Fruit fly (Drosophila melanogaster) whole organism, embryonic: ENCODE data around the gene ab.
A peak's percentile ranks its signal among the peaks of the same experiment; 100 is the strongest.

Experiments
- Ada2b ChIP-seq: fragments of 200-800 bp; sonication (Bioruptor generic); IDR thresholded peaks from 2 replicates; pipeline ENCODE4 v1.3.6; 2022; ENCODE audit warnings: missing biosample characterization, missing genetic modification characterization
- CG11247 ChIP-seq: fragments of 200-800 bp; sonication (Bioruptor generic); IDR thresholded peaks from 2 replicates; pipeline ENCODE4 v1.3.6; 2022; ENCODE audit warnings: missing biosample characterization, missing genetic modification characterization
- CG12219 ChIP-seq: fragments of 200-800 bp; sonication (Bioruptor generic); optimal IDR thresholded peaks from 3 replicates; lab custom pipeline; 2018; ENCODE audit warnings: missing biosample characterization, mild to moderate bottlenecking, missing genetic modification characterization
- CG14667 ChIP-seq: fragments of 200-800 bp; sonication (Bioruptor generic); IDR thresholded peaks from 2 replicates; pipeline ENCODE4 v1.3.6; 2022; ENCODE audit warnings: missing biosample characterization, missing genetic modification characterization
- CG17385 ChIP-seq: fragments of 200-800 bp; sonication (Bioruptor generic); optimal IDR thresholded peaks from 3 replicates; lab custom pipeline; 2018; ENCODE audit warnings: missing biosample characterization, mild to moderate bottlenecking, missing genetic modification characterization
- CG17912 ChIP-seq: fragments of 200-800 bp; sonication (Bioruptor generic); optimal IDR thresholded peaks from 2 replicates; lab custom pipeline; 2018; ENCODE audit warnings: missing biosample characterization, mild to moderate bottlenecking, missing genetic modification characterization
- CG1832 ChIP-seq: fragments of 200-800 bp; sonication (Bioruptor generic); optimal IDR thresholded peaks from 2 replicates; lab custom pipeline; 2017; ENCODE audit warnings: missing biosample characterization, mild to moderate bottlenecking, missing genetic modification characterization, inconsistent platforms
- CG30403 ChIP-seq: fragments of 200-800 bp; sonication (Bioruptor generic); optimal IDR thresholded peaks from 3 replicates; lab custom pipeline; 2016; ENCODE audit warnings: missing biosample characterization, missing genetic modification characterization
- CG31224 ChIP-seq: fragments of 200-800 bp; sonication (Bioruptor generic); IDR thresholded peaks from 2 replicates; pipeline ENCODE4 v1.3.6; 2022; ENCODE audit warnings: missing biosample characterization, missing genetic modification characterization
- CG42726 ChIP-seq: fragments of 200-800 bp; sonication (Bioruptor generic); IDR thresholded peaks from 2 replicates; pipeline ENCODE4 v1.3.6; 2022; ENCODE audit warnings: missing biosample characterization, missing genetic modification characterization; ENCODE audit not compliant: partially characterized antibody
- CG4617 ChIP-seq: fragments of 200-800 bp; sonication (Bioruptor generic); optimal IDR thresholded peaks from 3 replicates; lab custom pipeline; 2016; ENCODE audit warnings: missing biosample characterization, missing genetic modification characterization, borderline replicate concordance
- CG5953 ChIP-seq: fragments of 200-800 bp; sonication (Bioruptor generic); IDR thresholded peaks from 2 replicates; pipeline ENCODE4 v1.3.6; 2022; ENCODE audit warnings: missing biosample characterization, missing genetic modification characterization
- CG7372 ChIP-seq: fragments of 200-800 bp; sonication (Bioruptor generic); IDR thresholded peaks from 2 replicates; pipeline ENCODE4 v1.3.6; 2022; ENCODE audit warnings: missing biosample characterization, missing genetic modification characterization
- CG7556 ChIP-seq: fragments of 200-800 bp; sonication (Bioruptor generic); optimal IDR thresholded peaks from 2 replicates; lab custom pipeline; 2017; ENCODE audit warnings: missing biosample characterization, mild to moderate bottlenecking, missing genetic modification characterization
- CG8089 ChIP-seq: fragments of 200-800 bp; sonication (Bioruptor generic); optimal IDR thresholded peaks from 3 replicates; lab custom pipeline; 2016; ENCODE audit warnings: missing biosample characterization, missing genetic modification characterization
- CG8281 ChIP-seq: fragments of 200-800 bp; sonication (Bioruptor generic); optimal IDR thresholded peaks from 2 replicates; lab custom pipeline; 2018; ENCODE audit warnings: missing biosample characterization, mild to moderate bottlenecking, missing genetic modification characterization, moderate library complexity
- CG9797 ChIP-seq: fragments of 200-800 bp; sonication (Bioruptor generic); optimal IDR thresholded peaks from 3 replicates; lab custom pipeline; 2018; ENCODE audit warnings: missing biosample characterization, mild to moderate bottlenecking, missing genetic modification characterization
- CHES-1-like ChIP-seq: fragments of 200-800 bp; sonication (Bioruptor generic); optimal IDR thresholded peaks from 2 replicates; lab custom pipeline; 2016; ENCODE audit warnings: missing biosample characterization, missing genetic modification characterization
- Camta ChIP-seq: fragments of 200-800 bp; sonication (Bioruptor generic); optimal IDR thresholded peaks from 2 replicates; lab custom pipeline; 2016; ENCODE audit warnings: missing biosample characterization, missing genetic modification characterization
- D19A ChIP-seq: fragments of 200-800 bp; optimal IDR thresholded peaks from 3 replicates; lab custom pipeline; 2019; ENCODE audit warnings: missing biosample characterization, mild to moderate bottlenecking, missing genetic modification characterization, moderate library complexity
- Deaf1 ChIP-seq: fragments of 200-800 bp; optimal IDR thresholded peaks from 3 replicates; lab custom pipeline; 2019; ENCODE audit warnings: missing biosample characterization, mild to moderate bottlenecking, missing genetic modification characterization, moderate library complexity
- Dref ChIP-seq: fragments of 200-800 bp; sonication (Bioruptor generic); IDR thresholded peaks from 2 replicates; pipeline ENCODE4 v1.3.6; 2022; ENCODE audit warnings: missing biosample characterization, missing genetic modification characterization
- Drgx ChIP-seq: fragments of 200-800 bp; sonication (Bioruptor generic); IDR thresholded peaks from 2 replicates; pipeline ENCODE4 v1.3.6; 2022; ENCODE audit warnings: missing biosample characterization, missing genetic modification characterization
- Ets65A ChIP-seq: fragments of 200-800 bp; sonication (Bioruptor generic); peaks from one replicate; lab custom pipeline; 2016; ENCODE audit warnings: missing biosample characterization, missing genetic modification characterization
- GATAe ChIP-seq: fragments of 200-800 bp; sonication (Bioruptor generic); conservative IDR thresholded peaks from 2 replicates; pipeline ENCODE4 v1.3.6; 2022; ENCODE audit warnings: missing biosample characterization, missing genetic modification characterization
- Gug ChIP-seq: fragments of 200-800 bp; sonication (Bioruptor generic); IDR thresholded peaks from 4 replicates; pipeline ENCODE4 v1.3.6; 2022; ENCODE audit warnings: missing biosample characterization, missing genetic modification characterization
- HLH3B ChIP-seq: fragments of 200-800 bp; sonication (Bioruptor generic); IDR thresholded peaks from 2 replicates; pipeline ENCODE4 v1.3.6; 2022; ENCODE audit warnings: missing biosample characterization, missing genetic modification characterization
- Mad ChIP-seq: fragments of 200-800 bp; sonication (Bioruptor generic); optimal IDR thresholded peaks from 2 replicates; lab custom pipeline; 2016; ENCODE audit warnings: missing biosample characterization, missing genetic modification characterization
- NC2α ChIP-seq: fragments of 200-800 bp; sonication (Bioruptor generic); optimal IDR thresholded peaks from 2 replicates; lab custom pipeline; 2016; ENCODE audit warnings: missing biosample characterization, missing genetic modification characterization
- Optix ChIP-seq: fragments of 200-800 bp; sonication (Bioruptor generic); IDR thresholded peaks from 3 replicates; pipeline ENCODE4 v1.3.6; 2022; ENCODE audit warnings: missing biosample characterization, missing genetic modification characterization
- Vsx1 ChIP-seq: fragments of 200-800 bp; sonication (Bioruptor generic); optimal IDR thresholded peaks from 2 replicates; lab custom pipeline; 2017; ENCODE audit warnings: missing biosample characterization, mild to moderate bottlenecking, missing genetic modification characterization, missing genetic modification reagents
- Xrp1 ChIP-seq: fragments of 200-800 bp; sonication (Bioruptor generic); IDR thresholded peaks from 2 replicates; pipeline ENCODE4 v1.3.6; 2022; ENCODE audit warnings: missing biosample characterization, missing genetic modification characterization
- YL-1 ChIP-seq: fragments of 200-800 bp; sonication (Bioruptor generic); optimal IDR thresholded peaks from 3 replicates; lab custom pipeline; 2017; ENCODE audit warnings: missing biosample characterization, mild to moderate bottlenecking, missing genetic modification characterization
- amos ChIP-seq: fragments of 200-800 bp; sonication (Bioruptor generic); IDR thresholded peaks from 2 replicates; pipeline ENCODE4 v1.3.6; 2022; ENCODE audit warnings: missing biosample characterization, missing genetic modification characterization; ENCODE audit not compliant: partially characterized antibody
- bbx ChIP-seq: fragments of 200-800 bp; sonication (Bioruptor generic); IDR thresholded peaks from 2 replicates; pipeline ENCODE4 v1.3.6; 2022; ENCODE audit warnings: missing biosample characterization, missing genetic modification characterization; ENCODE audit not compliant: partially characterized antibody
- chif ChIP-seq, 2 experiments: fragments of 200-800 bp; sonication (Bioruptor generic); optimal IDR thresholded peaks; 3 replicates each; lab custom pipeline; 2016; ENCODE audit warnings: missing biosample characterization in 2 of 2, missing genetic modification characterization in 2 of 2
- dimm ChIP-seq: fragments of 200-800 bp; sonication (Bioruptor generic); IDR thresholded peaks from 2 replicates; pipeline ENCODE4 v1.3.6; 2022; ENCODE audit warnings: missing biosample characterization, missing genetic modification characterization
- esg ChIP-seq: fragments of 200-800 bp; sonication (Bioruptor generic); conservative IDR thresholded peaks from 2 replicates; pipeline ENCODE4 v1.3.6; 2022; ENCODE audit warnings: missing biosample characterization, missing genetic modification characterization
- fd64A ChIP-seq: fragments of 200-800 bp; sonication (Bioruptor generic); optimal IDR thresholded peaks from 3 replicates; lab custom pipeline; 2018; ENCODE audit warnings: missing biosample characterization, mild to moderate bottlenecking, missing genetic modification characterization
- jigr1 ChIP-seq: fragments of 200-800 bp; sonication (Bioruptor generic); IDR thresholded peaks from 3 replicates; pipeline ENCODE4 v1.3.6; 2022; ENCODE audit warnings: missing biosample characterization, missing genetic modification characterization
- klu ChIP-seq: fragments of 200-800 bp; sonication (Bioruptor generic); IDR thresholded peaks from 2 replicates; pipeline ENCODE4 v1.3.6; 2022; ENCODE audit warnings: missing biosample characterization, missing genetic modification characterization
- knrl ChIP-seq: fragments of 200-800 bp; sonication (Bioruptor generic); IDR thresholded peaks from 3 replicates; pipeline ENCODE4 v1.3.6; 2022; ENCODE audit warnings: missing biosample characterization, missing genetic modification characterization; ENCODE audit not compliant: partially characterized antibody
- mam ChIP-seq: fragments of 200-800 bp; sonication (Bioruptor generic); optimal IDR thresholded peaks from 3 replicates; lab custom pipeline; 2016; ENCODE audit warnings: missing biosample characterization, missing genetic modification characterization
- onecut ChIP-seq: fragments of 200-800 bp; sonication (Bioruptor generic); IDR thresholded peaks from 2 replicates; pipeline ENCODE4 v1.3.6; 2022; ENCODE audit warnings: missing biosample characterization, missing genetic modification characterization
- pan ChIP-seq, 4 experiments: fragments of >200 bp in 3 of 4; fragments of 200-800 bp in 1 of 4; sonication (Bioruptor generic) in 1 of 4; optimal IDR thresholded peaks in 3 of 4; IDR thresholded peaks in 1 of 4; 2 replicates each; pipeline versions ENCODE4 v1.3.6 to Lab custom; 2017 to 2022; ENCODE audit warnings: missing biosample characterization in 2 of 4, missing genetic modification characterization in 2 of 4, mixed read lengths in 1 of 4
- pum ChIP-seq: fragments of 200-800 bp; sonication (Bioruptor generic); optimal IDR thresholded peaks from 2 replicates; lab custom pipeline; 2016; ENCODE audit warnings: missing biosample characterization, missing genetic modification characterization
- seq ChIP-seq: fragments of 200-800 bp; sonication (Bioruptor generic); IDR thresholded peaks from 2 replicates; pipeline ENCODE4 v1.3.6; 2022; ENCODE audit warnings: missing biosample characterization, missing genetic modification characterization
- ssp ChIP-seq: fragments of 200-800 bp; sonication (Bioruptor generic); IDR thresholded peaks from 2 replicates; pipeline ENCODE4 v1.3.6; 2022; ENCODE audit warnings: missing biosample characterization, missing genetic modification characterization
- unc-4 ChIP-seq: fragments of 200-800 bp; sonication (Bioruptor generic); IDR thresholded peaks from 2 replicates; pipeline ENCODE4 v1.3.6; 2022; ENCODE audit warnings: missing biosample characterization, missing genetic modification characterization; ENCODE audit not compliant: partially characterized antibody
- zf30C ChIP-seq: fragments of 200-800 bp; sonication (Bioruptor generic); optimal IDR thresholded peaks from 3 replicates; lab custom pipeline; 2018; ENCODE audit warnings: missing biosample characterization, mild to moderate bottlenecking, missing genetic modification characterization

ab gene

DNA sequence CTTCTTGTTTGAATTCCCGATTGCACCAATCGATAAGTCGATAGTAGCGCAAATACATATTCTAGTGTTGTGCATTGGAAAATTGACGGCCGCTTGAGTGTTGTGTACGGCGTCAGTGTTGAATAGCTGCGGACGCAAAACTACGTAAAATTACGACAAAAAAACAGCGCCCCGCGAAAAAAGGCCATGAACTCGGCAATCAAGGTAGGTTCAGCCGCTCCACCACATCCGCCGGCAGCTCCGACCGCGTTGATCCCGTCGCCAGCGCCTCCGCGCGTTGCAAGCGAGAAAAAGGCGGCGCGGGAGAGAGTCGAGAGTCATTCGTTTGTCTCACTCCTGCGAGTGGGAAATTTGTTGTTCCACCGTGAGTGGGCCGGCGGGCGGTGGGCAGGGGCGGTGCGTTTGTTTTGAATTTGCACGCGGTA, 67.5 kb downstream of the ab start, which contains the start of gene CG33695 (continued):
- no peak for TF ChIP-seq CG5953
- peak; percentile 68 for TF ChIP-seq Xrp1 (GFP tag; lab: Robert Waterston, UW)
- no peak for TF ChIP-seq dimm
- TF ChIP-seq CG11247 = peak; percentile 70
- TF ChIP-seq mam (GFP tag; lab: Kevin White, UChicago) = peak; percentile 85
- TF ChIP-seq D19A (tag; lab: Kevin White, UChicago) = no peak
- no peak for TF ChIP-seq jigr1 (GFP tag; lab: Robert Waterston, UW)
- TF ChIP-seq CG9797 = peak; percentile 24
- peak; percentile 41 for TF ChIP-seq CG17385 (GFP tag; lab: Kevin White, UChicago)
- TF ChIP-seq chif (GFP tag; optimal IDR thresholded peaks at IDR 0.05; lab: Kevin White, UChicago) = peak; percentile 53 to 63
- peak; percentile 29 for TF ChIP-seq CG8089 (GFP tag; lab: Kevin White, UChicago)
- peak; percentile 13 for TF ChIP-seq Deaf1
- TF ChIP-seq fd64A = no peak
- TF ChIP-seq CG12219 (GFP tag; lab: Kevin White, UChicago) = no peak
- peak; percentile 37 for TF ChIP-seq CG1832 (GFP tag; lab: Kevin White, UChicago)
- no peak for TF ChIP-seq zf30C
- TF ChIP-seq GATAe (GFP tag; lab: Robert Waterston, UW) = no peak
- peak; percentile 80 for TF ChIP-seq bbx (GFP tag; lab: Robert Waterston, UW)
- peak; percentile 98 for TF ChIP-seq Ets65A (GFP tag; lab: Kevin White, UChicago)
- peak; percentile 59 for TF ChIP-seq unc-4
- TF ChIP-seq onecut = peak; percentile 33; the same call in 1 of the 2 replicates
- TF ChIP-seq amos (GFP tag; lab: Robert Waterston, UW) = peak; percentile 67
- peak; percentile 42; the same call in 1 of the 2 replicates for TF ChIP-seq ssp (GFP tag; lab: Robert Waterston, UW)
- no peak for TF ChIP-seq CG42726 (GFP tag; lab: Robert Waterston, UW)
- no peak for TF ChIP-seq CG8281
- peak; percentile 64; the same call in 3 of the 4 replicates for TF ChIP-seq Gug (GFP tag; lab: Robert Waterston, UW)
- TF ChIP-seq CG17912 = no peak
- TF ChIP-seq Dref (GFP tag; lab: Robert Waterston, UW) = peak; percentile 89
- peak; percentile 79 for TF ChIP-seq CG30403 (GFP tag; lab: Kevin White, UChicago)
- TF ChIP-seq pan (optimal IDR thresholded peaks at IDR 0.05; lab: Kevin White, UChicago) = no peak
- TF ChIP-seq pan (GFP tag; optimal IDR thresholded peaks at IDR 0.05 in 1 of 2, IDR thresholded peaks at IDR 0.05 in 1 of 2) = peak in 1 of 2 experiments; percentile 22
- TF ChIP-seq esg = no peak
- TF ChIP-seq pum (GFP tag; lab: Kevin White, UChicago) = peak; percentile 68
- 0 out of 2 replicates have a peak, but pooled peaks have one; percentile 5 for TF ChIP-seq Ada2b (GFP tag; lab: Robert Waterston, UW)
- TF ChIP-seq knrl = peak; percentile 58; the same call in 2 of the 3 replicates
- no peak for TF ChIP-seq CG31224
- peak; percentile 55 for TF ChIP-seq CG7556 (GFP tag; lab: Kevin White, UChicago)
- peak; percentile 57 for TF ChIP-seq NC2α
- no peak for TF ChIP-seq Vsx1 (GFP tag; lab: Kevin White, UChicago)
- TF ChIP-seq Mad (GFP tag; lab: Kevin White, UChicago) = peak; percentile 61
- TF ChIP-seq HLH3B = 0 out of 2 replicates have a peak, but pooled peaks have one; percentile 10
- 0 out of 2 replicates have a peak, but pooled peaks have one; percentile 10 for TF ChIP-seq CG7372
- peak; percentile 55; the same call in 1 of the 2 replicates for TF ChIP-seq seq (GFP tag; lab: Robert Waterston, UW)
- TF ChIP-seq Camta = peak; percentile 61
- 0 out of 2 replicates have a peak, but pooled peaks have one; percentile 17 for TF ChIP-seq klu (GFP tag; lab: Robert Waterston, UW)
- peak; percentile 84 for TF ChIP-seq CHES-1-like (GFP tag; lab: Kevin White, UChicago)
- no peak for TF ChIP-seq Drgx (GFP tag; lab: Robert Waterston, UW)
- peak; percentile 95 for TF ChIP-seq CG4617 (GFP tag; lab: Kevin White, UChicago)
- peak; percentile 91 for TF ChIP-seq YL-1
- TF ChIP-seq CG14667 (GFP tag; lab: Robert Waterston, UW) = no peak
- TF ChIP-seq Optix (GFP tag; lab: Robert Waterston, UW) = no peak
